Worm (Caenorhabditis elegans) whole organism, L1 larva: ENCODE results near the gene chst-1.

ENCODE experiments used
- C04F5.9 ChIP-seq: sonication (generic microtip); optimal IDR thresholded peaks from 2 replicates; lab custom pipeline; 2016; ENCODE audit warnings: missing genetic modification characterization, missing compliant biosample characterization
- C16A3.4 ChIP-seq: fragments of 150-350 bp; optimal IDR thresholded peaks from 2 replicates; lab custom pipeline; 2014; ENCODE audit warnings: missing biosample characterization, missing genetic modification characterization
- C34B4.2 ChIP-seq: sonication (generic microtip); optimal IDR thresholded peaks from 2 replicates; lab custom pipeline; 2017; ENCODE audit warnings: mild to moderate bottlenecking, missing genetic modification characterization, missing compliant biosample characterization
- blmp-1 ChIP-seq: fragments of 150-350 bp; optimal IDR thresholded peaks from 2 replicates; lab custom pipeline; 2014; ENCODE audit warnings: missing biosample characterization, missing genetic modification characterization
- ceh-63 ChIP-seq: fragments of 200-800 bp; sonication (Bioruptor generic); optimal IDR thresholded peaks from 2 replicates; lab custom pipeline; 2018; ENCODE audit warnings: mild to moderate bottlenecking, missing genetic modification characterization, missing compliant biosample characterization
- ceh-8 ChIP-seq: fragments of 200-800 bp; sonication (Bioruptor generic); optimal IDR thresholded peaks from 2 replicates; lab custom pipeline; 2018; ENCODE audit warnings: mild to moderate bottlenecking, missing genetic modification characterization, moderate library complexity, missing compliant biosample characterization
- ceh-90 ChIP-seq: sonication (generic microtip); optimal IDR thresholded peaks from 2 replicates; lab custom pipeline; 2016; ENCODE audit warnings: missing genetic modification characterization, missing compliant biosample characterization
- dpl-1 ChIP-seq, 3 experiments: fragments of 150-350 bp in 2 of 3; sonication (generic microtip) in 1 of 3; optimal IDR thresholded peaks; 2 replicates each; lab custom pipeline; 2014 to 2017; ENCODE audit warnings: missing biosample characterization in 3 of 3, missing genetic modification characterization in 3 of 3, missing genetic modification reagents in 3 of 3
- efl-1 ChIP-seq, 4 experiments: fragments of 150-350 bp; optimal IDR thresholded peaks in 3 of 4; peaks in 1 of 4; 1 replicate in 1 of 4; 2 replicates in 3 of 4; lab custom pipeline; 2014; ENCODE audit warnings: missing biosample characterization in 2 of 4, missing genetic modification characterization in 2 of 4, missing genetic modification reagents in 2 of 4
- efl-3 ChIP-seq: fragments of 200-800 bp; sonication (Bioruptor generic); optimal IDR thresholded peaks from 2 replicates; lab custom pipeline; 2018; ENCODE audit warnings: mild to moderate bottlenecking, missing genetic modification characterization, missing compliant biosample characterization
- egl-27 ChIP-seq, 2 experiments: fragments of 150-350 bp in 1 of 2; sonication (generic microtip); optimal IDR thresholded peaks; 3 replicates each; lab custom pipeline; 2017 to 2018; ENCODE audit warnings: missing biosample characterization in 2 of 2, missing genetic modification characterization in 2 of 2, missing genetic modification reagents in 2 of 2
- elt-2 ChIP-seq: sonication (generic microtip); optimal IDR thresholded peaks from 2 replicates; lab custom pipeline; 2016; ENCODE audit warnings: missing genetic modification characterization, mild to moderate bottlenecking, inconsistent platforms, missing compliant biosample characterization, missing genetic modification reagents
- elt-3 ChIP-seq, 6 experiments: fragments of 150-350 bp in 1 of 6; sonication (generic microtip); optimal IDR thresholded peaks; 2 replicates each; lab custom pipeline; 2017 to 2018; ENCODE audit warnings: missing biosample characterization in 6 of 6, missing genetic modification characterization in 6 of 6, inconsistent platforms in 1 of 6
- fkh-4 ChIP-seq: sonication (generic microtip); optimal IDR thresholded peaks from 2 replicates; lab custom pipeline; 2016; ENCODE audit warnings: missing compliant biosample characterization, missing genetic modification characterization, borderline replicate concordance
- fkh-8 ChIP-seq: sonication (generic microtip); optimal IDR thresholded peaks from 2 replicates; lab custom pipeline; 2016; ENCODE audit warnings: mild to moderate bottlenecking, missing genetic modification characterization, missing compliant biosample characterization
- fos-1 ChIP-seq: fragments of 150-350 bp; optimal IDR thresholded peaks from 2 replicates; lab custom pipeline; 2014; ENCODE audit warnings: missing biosample characterization, missing genetic modification characterization
- irx-1 ChIP-seq: sonication (generic microtip); optimal IDR thresholded peaks from 2 replicates; lab custom pipeline; 2016; ENCODE audit warnings: missing genetic modification characterization, missing compliant biosample characterization
- isw-1 ChIP-seq: fragments of 200-800 bp; sonication (Bioruptor generic); IDR thresholded peaks from 2 replicates; pipeline ENCODE4 v1.3.6; 2022; ENCODE audit warnings: missing genetic modification characterization, missing compliant biosample characterization
- lin-13 ChIP-seq: fragments of 150-350 bp; optimal IDR thresholded peaks from 2 replicates; lab custom pipeline; 2014; ENCODE audit warnings: missing biosample characterization, missing genetic modification reagents, missing genetic modification characterization
- lin-14 ChIP-seq: fragments of 200-800 bp; sonication (Bioruptor generic); optimal IDR thresholded peaks from 2 replicates; lab custom pipeline; 2018; ENCODE audit warnings: mild to moderate bottlenecking, missing genetic modification characterization, moderate library complexity, missing compliant biosample characterization
- lin-15B ChIP-seq: fragments of 150-350 bp; sonication (generic microtip); optimal IDR thresholded peaks from 3 replicates; lab custom pipeline; 2014; ENCODE audit warnings: missing biosample characterization, missing genetic modification characterization
- lin-35 ChIP-seq, 2 experiments: fragments of 150-350 bp; optimal IDR thresholded peaks; 2 replicates each; lab custom pipeline; 2014; ENCODE audit warnings: missing biosample characterization in 2 of 2, missing genetic modification characterization in 2 of 2, missing genetic modification reagents in 2 of 2
- lir-3 ChIP-seq: sonication (generic microtip); optimal IDR thresholded peaks from 2 replicates; lab custom pipeline; 2016; ENCODE audit warnings: mild to moderate bottlenecking, missing genetic modification characterization, moderate library complexity, missing compliant biosample characterization; ENCODE audit not compliant: poor library complexity
- lsy-2 ChIP-seq, 2 experiments: fragments of 150-350 bp; optimal IDR thresholded peaks; 2 replicates each; lab custom pipeline; 2014; ENCODE audit warnings: missing biosample characterization in 2 of 2, missing genetic modification characterization in 2 of 2
- mdl-1 ChIP-seq, 2 experiments: fragments of 150-350 bp; optimal IDR thresholded peaks; 2 replicates each; lab custom pipeline; 2014 to 2017; ENCODE audit warnings: missing biosample characterization in 2 of 2, missing genetic modification characterization in 2 of 2, inconsistent platforms in 1 of 2
- mef-2 ChIP-seq: fragments of 150-350 bp; optimal IDR thresholded peaks from 2 replicates; lab custom pipeline; 2014; ENCODE audit warnings: missing biosample characterization, missing genetic modification characterization
- nhr-11 ChIP-seq: fragments of 150-350 bp; optimal IDR thresholded peaks from 2 replicates; lab custom pipeline; 2014; ENCODE audit warnings: missing biosample characterization, missing genetic modification characterization
- nhr-19 ChIP-seq: fragments of 200-800 bp; sonication (Bioruptor generic); conservative IDR thresholded peaks from 2 replicates; pipeline ENCODE4 v1.3.6; 2022; ENCODE audit warnings: missing genetic modification characterization, missing compliant biosample characterization
- nhr-20 ChIP-seq: sonication (generic microtip); optimal IDR thresholded peaks from 2 replicates; lab custom pipeline; 2016; ENCODE audit warnings: mild to moderate bottlenecking, missing genetic modification characterization, missing compliant biosample characterization
- nhr-28 ChIP-seq: fragments of 150-350 bp; optimal IDR thresholded peaks from 2 replicates; lab custom pipeline; 2014; ENCODE audit warnings: missing biosample characterization, missing genetic modification characterization
- nhr-47 ChIP-seq: sonication (generic microtip); optimal IDR thresholded peaks from 2 replicates; lab custom pipeline; 2016; ENCODE audit warnings: mild to moderate bottlenecking, missing genetic modification characterization, moderate library complexity, missing compliant biosample characterization
- nhr-71 ChIP-seq: sonication (generic microtip); optimal IDR thresholded peaks from 2 replicates; lab custom pipeline; 2016; ENCODE audit warnings: mild to moderate bottlenecking, missing genetic modification characterization, moderate library complexity, missing compliant biosample characterization
- nhr-85 ChIP-seq: sonication (generic microtip); peaks from one replicate; lab custom pipeline; 2016; ENCODE audit warnings: missing genetic modification characterization, inconsistent platforms, missing compliant biosample characterization
- skn-1 ChIP-seq: fragments of 150-350 bp; optimal IDR thresholded peaks from 2 replicates; lab custom pipeline; 2014; ENCODE audit warnings: missing biosample characterization, missing genetic modification characterization
- snu-23 ChIP-seq: sonication (generic microtip); optimal IDR thresholded peaks from 2 replicates; lab custom pipeline; 2016; ENCODE audit warnings: missing genetic modification characterization, missing compliant biosample characterization
- sptf-1 ChIP-seq: fragments of 150-350 bp; optimal IDR thresholded peaks from 2 replicates; lab custom pipeline; 2014; ENCODE audit warnings: missing biosample characterization, missing genetic modification characterization
- swsn-7 ChIP-seq: sonication (generic microtip); optimal IDR thresholded peaks from 2 replicates; lab custom pipeline; 2016; ENCODE audit warnings: missing genetic modification characterization, missing compliant biosample characterization
- unc-130 ChIP-seq: fragments of 150-350 bp; optimal IDR thresholded peaks from 2 replicates; lab custom pipeline; 2017; ENCODE audit warnings: missing biosample characterization, missing genetic modification characterization, inconsistent platforms
- unc-62 ChIP-seq: fragments of 150-350 bp; optimal IDR thresholded peaks from 2 replicates; lab custom pipeline; 2014; ENCODE audit warnings: missing biosample characterization, missing genetic modification reagents, missing genetic modification characterization

chst-1 gene

DNA sequence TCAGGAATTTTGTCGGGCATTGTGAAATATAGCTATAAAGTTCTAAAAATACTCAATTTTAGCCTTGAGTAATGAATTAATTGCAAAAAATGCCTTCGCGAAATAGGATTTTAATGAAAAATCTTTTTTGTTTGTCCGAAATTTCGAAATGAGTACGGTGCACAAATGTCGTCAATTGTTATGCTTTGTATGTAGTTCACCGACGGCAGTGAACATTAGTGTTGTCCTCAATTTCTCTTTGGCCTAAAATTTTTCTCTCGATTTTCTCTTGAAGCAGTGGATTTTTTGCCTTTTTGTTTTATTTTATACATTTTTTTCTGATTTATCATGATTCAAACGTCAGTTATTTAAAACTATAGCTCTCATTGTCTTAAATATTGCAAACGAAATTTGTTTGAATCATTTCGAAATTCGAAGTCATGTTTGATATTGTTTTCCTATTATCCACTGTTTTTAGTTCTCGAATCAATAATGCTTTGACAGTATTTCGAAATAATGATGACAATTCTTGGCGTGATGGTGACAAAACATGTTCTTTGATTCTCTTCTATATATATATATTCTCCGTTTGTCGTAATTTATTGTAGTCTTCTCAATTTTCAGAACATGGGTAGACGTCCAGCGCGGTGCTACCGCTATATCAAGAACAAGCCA lies 36.6 kb upstream of the chst-1 start, which contains the start of the genes ints-11 and rpl-10 (continued):
- peak; percentile 58 for TF ChIP-seq unc-130 (tag; lab: Kevin White, UChicago)
- TF ChIP-seq nhr-20 (tag; lab: Kevin White, UChicago), result peak; percentile 27
- TF ChIP-seq lir-3 (tag; lab: Kevin White, UChicago), result no peak
- TF ChIP-seq dpl-1 (GFP tag; optimal IDR thresholded peaks at IDR 0.05; lab: Kevin White, UChicago), result peak; percentile 51 to 74 (median 71)
- no peak for TF ChIP-seq sptf-1 (tag; lab: Kevin White, UChicago)
- no peak for TF ChIP-seq fkh-8
- TF ChIP-seq nhr-47 (tag; lab: Kevin White, UChicago), result peak; percentile 41
- no peak for TF ChIP-seq ceh-8
- TF ChIP-seq mef-2, result no peak
- TF ChIP-seq elt-3 (tag; optimal IDR thresholded peaks at IDR 0.05; lab: Kevin White, UChicago), result peak in 1 of 6 experiments; percentile 33
- peak; percentile 41 for TF ChIP-seq C04F5.9 (tag; lab: Kevin White, UChicago)
- TF ChIP-seq nhr-85 (tag; lab: Kevin White, UChicago), result peak; percentile 72
- no peak for TF ChIP-seq efl-3
- peak; percentile 29 for TF ChIP-seq swsn-7 (tag; lab: Kevin White, UChicago)
- TF ChIP-seq lsy-2 (tag; optimal IDR thresholded peaks at IDR 0.05; lab: Kevin White, UChicago), result peak; percentile 89 to 98
- peak; percentile 73 for TF ChIP-seq snu-23
- TF ChIP-seq blmp-1, result peak; percentile 66
- 0 out of 2 replicates have a peak, but pooled peaks have one; percentile 23 for TF ChIP-seq nhr-19 (GFP tag; lab: Robert Waterston, UW)
- TF ChIP-seq isw-1 (GFP tag; lab: Robert Waterston, UW), result peak; percentile 31
- TF ChIP-seq efl-1 (optimal IDR thresholded peaks at IDR 0.05; lab: Kevin White, UChicago), result peak; percentile 67 to 74
- TF ChIP-seq efl-1 (GFP tag; optimal IDR thresholded peaks at IDR 0.05 in 1 of 2; lab: Kevin White, UChicago), result peak; percentile 70 to 90
- TF ChIP-seq C16A3.4 (tag; lab: Kevin White, UChicago), result peak; percentile 59
- TF ChIP-seq unc-62, result no peak

DNA sequence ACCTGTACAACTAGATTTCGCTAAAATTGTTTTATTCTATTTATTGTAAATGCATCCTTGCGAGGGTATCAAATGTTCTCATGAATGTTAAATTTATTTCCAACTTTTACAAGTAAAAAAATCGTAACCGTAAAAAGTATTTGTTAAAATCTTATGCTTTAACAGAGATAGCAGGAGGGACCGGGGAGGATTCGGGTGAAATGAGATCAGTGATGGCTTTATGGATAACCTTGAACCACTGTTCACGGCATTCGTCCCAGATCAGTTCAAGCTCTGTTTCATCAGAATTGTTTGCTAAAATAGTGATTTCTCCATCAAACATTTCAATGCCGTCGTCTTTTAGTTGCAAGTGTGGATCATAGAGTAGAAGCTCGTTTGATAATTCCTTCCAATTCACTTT lies 34.4 kb upstream of the chst-1 start:
- TF ChIP-seq lin-14 (GFP tag; lab: Kevin White, UChicago) (no peak), dpl-1 (GFP tag; optimal IDR thresholded peaks at IDR 0.05; lab: Kevin White, UChicago) (no peak), egl-27 (tag; optimal IDR thresholded peaks at IDR 0.05; lab: Kevin White, UChicago) (no peak), lin-13 (GFP tag; lab: Kevin White, UChicago) (no peak), fos-1 (tag; lab: Kevin White, UChicago) (no peak), nhr-47 (tag; lab: Kevin White, UChicago) (no peak)
- TF ChIP-seq, all 84 proteins: peak for 0

DNA sequence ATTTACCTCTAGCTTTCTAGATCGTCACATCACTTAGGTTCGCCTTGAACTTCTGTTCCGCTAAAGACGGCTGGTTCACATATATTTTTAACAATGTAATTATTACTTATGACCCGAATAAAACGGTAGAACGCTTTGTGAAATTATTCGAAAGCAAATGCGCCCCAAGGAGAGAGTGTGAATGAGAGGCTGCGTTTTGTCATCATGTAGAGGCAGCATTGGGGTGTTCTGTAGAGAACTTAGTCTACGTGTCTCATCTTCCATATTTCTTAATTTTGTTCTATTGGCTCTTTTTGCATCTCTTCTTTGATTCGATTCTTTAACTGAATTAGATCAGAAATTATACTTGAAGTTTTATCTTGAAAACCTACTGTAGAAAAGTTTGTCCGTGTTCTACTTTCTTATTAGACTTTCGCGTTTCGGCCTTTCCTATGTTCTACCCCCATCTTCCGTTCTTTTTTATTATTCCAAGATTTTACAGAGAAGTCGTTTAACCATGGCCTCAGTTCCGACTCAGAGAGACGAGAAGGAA lies 31.3 kb upstream of the chst-1 start, which contains the start of gene cdc-48.2:
Gene cdc-48.2, plus strand, starts transcription at position 482 of the 532 bp plus-strand sequence.
- no peak for TF ChIP-seq ceh-90 (tag; lab: Kevin White, UChicago)
- TF ChIP-seq nhr-28, result no peak
- no peak for TF ChIP-seq C34B4.2 (tag; lab: Kevin White, UChicago)
- no peak for TF ChIP-seq nhr-47 (tag; lab: Kevin White, UChicago)
- peak; percentile 96 for TF ChIP-seq skn-1 (tag; lab: Kevin White, UChicago)
- peak; percentile 5 to 30 for TF ChIP-seq lin-35 (GFP tag; optimal IDR thresholded peaks at IDR 0.05; lab: Kevin White, UChicago)
- TF ChIP-seq ceh-63 (GFP tag; lab: Kevin White, UChicago), result no peak
- TF ChIP-seq lin-14 (GFP tag; lab: Kevin White, UChicago), result peak; percentile 4
- TF ChIP-seq lin-15B (tag; lab: Kevin White, UChicago), result no peak
- peak; percentile 36 for TF ChIP-seq blmp-1
- no peak for TF ChIP-seq elt-2 (tag; lab: Kevin White, UChicago)
- no peak for TF ChIP-seq mdl-1 (tag; optimal IDR thresholded peaks at IDR 0.05; lab: Kevin White, UChicago)
- no peak for TF ChIP-seq nhr-71 (tag; lab: Kevin White, UChicago)
- TF ChIP-seq fkh-4, result no peak
- no peak for TF ChIP-seq snu-23
- peak in 1 of 3 experiments; percentile 4 for TF ChIP-seq dpl-1 (GFP tag; optimal IDR thresholded peaks at IDR 0.05; lab: Kevin White, UChicago)
- TF ChIP-seq fos-1 (tag; lab: Kevin White, UChicago), result no peak
- TF ChIP-seq efl-1 (optimal IDR thresholded peaks at IDR 0.05; lab: Kevin White, UChicago), result no peak
- TF ChIP-seq efl-1 (GFP tag; optimal IDR thresholded peaks at IDR 0.05 in 1 of 2; lab: Kevin White, UChicago), result peak; percentile 5 to 10
- TF ChIP-seq nhr-20 (tag; lab: Kevin White, UChicago), result no peak
- TF ChIP-seq nhr-11 (tag; lab: Kevin White, UChicago), result no peak
- TF ChIP-seq irx-1 (tag; lab: Kevin White, UChicago), result no peak
- peak in 1 of 2 experiments; percentile 36 for TF ChIP-seq lsy-2 (tag; optimal IDR thresholded peaks at IDR 0.05; lab: Kevin White, UChicago)
